Fruit fly (Drosophila melanogaster): ENCODE data around the gene CG16736.

The CG16736 gene

DNA sequence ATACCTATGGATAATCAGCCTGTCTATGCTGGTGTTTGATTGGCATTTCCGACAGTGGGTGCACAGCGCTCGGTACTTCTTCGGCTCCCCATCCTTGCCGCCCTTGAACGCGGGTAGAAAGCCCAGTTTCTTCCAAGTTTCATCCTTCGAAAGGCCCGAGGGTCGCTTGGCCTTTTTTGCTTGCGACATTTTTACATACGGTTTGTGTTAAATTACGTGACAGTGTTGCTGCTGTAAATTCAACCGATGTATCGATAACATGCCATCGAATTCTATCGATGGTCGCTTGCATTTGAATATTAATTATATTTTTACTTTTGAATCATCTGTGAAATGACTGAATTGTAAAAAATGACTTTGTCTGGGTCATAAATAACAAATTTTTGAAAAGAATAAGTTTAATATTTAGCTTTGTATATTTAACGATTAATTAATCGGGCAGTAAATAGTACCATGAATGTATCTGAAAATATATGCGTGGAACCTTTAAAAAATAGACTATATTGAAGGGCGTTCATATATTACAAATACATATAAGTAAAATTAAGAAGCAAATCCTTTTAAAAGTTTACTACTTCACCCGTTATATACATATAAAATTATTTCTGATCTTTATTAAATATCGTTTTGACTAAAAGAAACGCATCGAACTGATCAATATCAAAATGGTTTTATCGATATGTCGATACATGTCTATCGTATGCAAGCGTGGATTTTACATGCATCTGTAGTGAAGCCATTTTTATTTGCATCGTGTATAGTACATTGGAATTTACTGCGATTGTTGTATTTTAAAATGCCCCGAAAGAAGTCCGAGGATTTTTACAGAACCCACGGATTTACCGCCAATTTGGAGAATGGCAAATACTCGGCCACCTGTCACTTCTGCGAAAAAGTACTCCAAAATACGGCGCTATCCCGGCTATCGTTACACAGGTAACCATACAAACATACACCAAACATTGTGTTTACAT is 1.0 kb upstream of the CG16736 start, which contains the start of the genes Ibf2 and Ibf1:
Gene Ibf2 (minus strand): TSS at position 250 of the 974 bp plus-strand sequence.
Gene Ibf1 (plus strand): TSS at position 713 of the 974 bp plus-strand sequence.
- no peak for TF ChIP-seq cic (GFP tag; optimal IDR thresholded peaks at IDR 0.05)
- no peak for TF ChIP-seq ovo (GFP tag; optimal IDR thresholded peaks at IDR 0.05)
- no peak for TF ChIP-seq CG5204 (GFP tag; optimal IDR thresholded peaks at IDR 0.05)
- no peak for TF ChIP-seq Crg-1 (GFP tag; optimal IDR thresholded peaks at IDR 0.05)
- no peak for TF ChIP-seq toe (GFP tag; optimal IDR thresholded peaks at IDR 0.05)
- no peak for TF ChIP-seq CG11617 (GFP tag; optimal IDR thresholded peaks at IDR 0.05)
- no peak for TF ChIP-seq kay (GFP tag; ENCODE audit: borderline replicate concordance)
- no peak for TF ChIP-seq pad (GFP tag; optimal IDR thresholded peaks at IDR 0.05)
- no peak for TF ChIP-seq CG7045 (GFP tag; optimal IDR thresholded peaks at IDR 0.05)
- no peak for TF ChIP-seq bab1 (GFP tag; optimal IDR thresholded peaks at IDR 0.05)

DNA sequence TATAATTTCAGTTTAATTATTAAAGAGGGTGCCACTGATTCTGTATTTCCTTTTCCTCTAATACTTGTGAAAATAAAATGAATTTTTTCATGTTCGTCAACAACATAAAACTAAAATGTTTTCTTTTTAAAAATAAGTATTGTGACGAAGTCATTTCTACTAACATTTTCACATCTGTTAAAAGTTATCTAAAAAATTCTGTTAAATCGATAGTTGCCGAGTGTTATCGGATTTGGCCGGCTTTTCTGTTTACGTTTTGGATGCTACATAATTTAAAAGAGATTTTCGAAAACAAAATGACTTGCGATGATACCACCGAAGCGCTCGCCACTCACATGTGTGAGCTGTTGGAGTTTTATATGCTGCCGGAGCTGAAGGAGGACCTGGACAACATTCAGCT is 2.7 kb downstream of the CG16736 start, which contains the start of gene CG16734:
Gene CG16734 (plus strand): TSS at position 255 of the 400 bp plus-strand sequence.
- TF ChIP-seq Mnt (GFP tag; optimal IDR thresholded peaks at IDR 0.05), result no peak
- TF ChIP-seq toe (GFP tag; optimal IDR thresholded peaks at IDR 0.05), result no peak
- no peak for TF ChIP-seq pad (GFP tag; optimal IDR thresholded peaks at IDR 0.05)
- no peak for TF ChIP-seq cnc (optimal IDR thresholded peaks at IDR 0.05)
- no peak for TF ChIP-seq CG33017 (tag; optimal IDR thresholded peaks at IDR 0.05)
- TF ChIP-seq Clk (GFP tag; optimal IDR thresholded peaks at IDR 0.05), result no peak
- TF ChIP-seq cic (GFP tag; optimal IDR thresholded peaks at IDR 0.05), result no peak
- TF ChIP-seq CG7045 (GFP tag; optimal IDR thresholded peaks at IDR 0.05), result no peak
- no peak for TF ChIP-seq Crg-1 (GFP tag; optimal IDR thresholded peaks at IDR 0.05)
- no peak for TF ChIP-seq CG12768 (GFP tag; optimal IDR thresholded peaks at IDR 0.05)
- TF ChIP-seq CG14711 (tag; optimal IDR thresholded peaks at IDR 0.05), result no peak
- TF ChIP-seq CG11617 (GFP tag; optimal IDR thresholded peaks at IDR 0.05), result no peak
- no peak for TF ChIP-seq kay (GFP tag; ENCODE audit: borderline replicate concordance)
- TF ChIP-seq Hr96 (GFP tag; optimal IDR thresholded peaks at IDR 0.05), result no peak
- TF ChIP-seq bab1 (GFP tag; optimal IDR thresholded peaks at IDR 0.05), result no peak
- no peak for TF ChIP-seq CG7101 (tag; optimal IDR thresholded peaks at IDR 0.05)
- no peak for TF ChIP-seq CG5204 (GFP tag; optimal IDR thresholded peaks at IDR 0.05)
- no peak for TF ChIP-seq ovo (GFP tag; optimal IDR thresholded peaks at IDR 0.05)
- no peak for TF ChIP-seq tj (GFP tag; optimal IDR thresholded peaks at IDR 0.05)
- no peak for TF ChIP-seq CG1620 (GFP tag; optimal IDR thresholded peaks at IDR 0.05)

DNA sequence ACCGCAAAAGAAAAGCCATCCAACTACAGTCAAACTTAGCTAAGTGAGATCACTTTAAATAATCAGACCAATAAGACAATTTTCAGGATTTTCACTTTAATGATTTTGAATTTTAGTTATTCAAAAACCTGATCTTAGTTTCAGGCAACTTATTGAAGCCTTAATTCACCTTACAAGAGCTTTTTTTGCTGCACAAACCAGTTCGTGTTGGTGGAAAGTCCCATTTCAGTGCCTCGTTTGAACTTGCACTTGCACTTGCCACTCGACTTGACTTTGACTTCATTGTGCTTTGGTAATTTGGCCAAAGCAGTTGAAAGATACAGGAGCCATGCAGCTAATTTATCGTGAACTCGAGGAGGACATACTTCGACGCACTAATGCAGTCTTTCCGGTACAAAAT is 6.0 kb downstream of the CG16736 start, which contains the start of gene St2:
Gene St2 (plus strand): TSS at position 301 of the 400 bp plus-strand sequence.
- no peak for TF ChIP-seq ovo (GFP tag; optimal IDR thresholded peaks at IDR 0.05)
- no peak for TF ChIP-seq kay (GFP tag; ENCODE audit: borderline replicate concordance)
- no peak for TF ChIP-seq pad (GFP tag; optimal IDR thresholded peaks at IDR 0.05)
- TF ChIP-seq cnc (optimal IDR thresholded peaks at IDR 0.05), result no peak
- no peak for TF ChIP-seq CG7045 (GFP tag; optimal IDR thresholded peaks at IDR 0.05)
- TF ChIP-seq CG33017 (tag; optimal IDR thresholded peaks at IDR 0.05), result no peak
- no peak for TF ChIP-seq Crg-1 (GFP tag; optimal IDR thresholded peaks at IDR 0.05)
- TF ChIP-seq cic (GFP tag; optimal IDR thresholded peaks at IDR 0.05), result no peak
- no peak for TF ChIP-seq Clk (GFP tag; optimal IDR thresholded peaks at IDR 0.05)
- TF ChIP-seq bab1 (GFP tag; optimal IDR thresholded peaks at IDR 0.05), result no peak
- TF ChIP-seq CG1620 (GFP tag; optimal IDR thresholded peaks at IDR 0.05), result no peak
- TF ChIP-seq Hr96 (GFP tag; optimal IDR thresholded peaks at IDR 0.05), result no peak
- TF ChIP-seq CG11617 (GFP tag; optimal IDR thresholded peaks at IDR 0.05), result no peak
- TF ChIP-seq tj (GFP tag; optimal IDR thresholded peaks at IDR 0.05), result no peak
- no peak for TF ChIP-seq CG5204 (GFP tag; optimal IDR thresholded peaks at IDR 0.05)

DNA sequence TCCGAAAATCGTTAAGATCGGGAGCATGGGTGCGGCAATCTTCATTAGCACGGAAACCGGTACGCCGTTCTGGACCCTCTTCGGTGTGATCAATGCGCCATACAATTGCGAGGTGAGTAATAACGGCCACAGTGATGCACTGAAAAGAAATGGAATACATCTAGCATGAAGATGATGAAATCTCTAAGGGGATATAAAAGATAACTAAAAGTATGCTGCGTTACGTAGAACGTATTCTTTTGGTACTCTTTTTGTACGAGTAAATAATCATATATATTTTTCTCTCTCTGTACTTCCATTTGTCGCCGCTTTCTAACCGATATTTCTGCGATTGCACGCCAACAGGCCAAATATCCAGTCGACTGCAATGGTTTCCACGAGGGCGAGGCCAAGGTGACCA is 6.6 kb downstream of the CG16736 start:
- TF ChIP-seq tj (GFP tag; optimal IDR thresholded peaks at IDR 0.05), result no peak
- no peak for TF ChIP-seq CG33017 (tag; optimal IDR thresholded peaks at IDR 0.05)
- no peak for TF ChIP-seq Crg-1 (GFP tag; optimal IDR thresholded peaks at IDR 0.05)
- no peak for TF ChIP-seq CG1620 (GFP tag; optimal IDR thresholded peaks at IDR 0.05)
- TF ChIP-seq kay (GFP tag; ENCODE audit: borderline replicate concordance), result no peak
- TF ChIP-seq cnc (optimal IDR thresholded peaks at IDR 0.05), result no peak
- TF ChIP-seq cic (GFP tag; optimal IDR thresholded peaks at IDR 0.05), result no peak
- no peak for TF ChIP-seq CG7045 (GFP tag; optimal IDR thresholded peaks at IDR 0.05)
- no peak for TF ChIP-seq CG7101 (tag; optimal IDR thresholded peaks at IDR 0.05)
- TF ChIP-seq toe (GFP tag; optimal IDR thresholded peaks at IDR 0.05), result no peak
- TF ChIP-seq ovo (GFP tag; optimal IDR thresholded peaks at IDR 0.05), result no peak
- TF ChIP-seq CG11617 (GFP tag; optimal IDR thresholded peaks at IDR 0.05), result no peak
- no peak for TF ChIP-seq CG5204 (GFP tag; optimal IDR thresholded peaks at IDR 0.05)
- TF ChIP-seq Clk (GFP tag; optimal IDR thresholded peaks at IDR 0.05), result no peak
- TF ChIP-seq CG14711 (tag; optimal IDR thresholded peaks at IDR 0.05), result no peak
- TF ChIP-seq pad (GFP tag; optimal IDR thresholded peaks at IDR 0.05), result no peak

DNA sequence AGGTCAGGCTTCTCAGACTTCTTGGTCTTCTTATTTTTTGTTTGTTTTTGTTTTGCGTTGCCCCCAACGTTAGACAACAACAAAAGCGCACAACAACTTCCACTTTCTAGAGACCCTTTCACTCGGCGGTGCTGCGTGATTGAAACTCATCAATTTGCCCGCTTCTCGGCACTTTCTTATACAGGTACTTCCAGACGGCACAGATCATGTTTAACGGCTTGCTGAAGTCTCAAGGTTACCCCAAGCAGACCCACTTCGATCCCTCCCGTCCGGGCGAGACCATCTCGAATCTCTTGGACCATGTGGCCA is 7.8 kb downstream of the CG16736 start:
- no peak for TF ChIP-seq cic (GFP tag; optimal IDR thresholded peaks at IDR 0.05)
- no peak for TF ChIP-seq Hr96 (GFP tag; optimal IDR thresholded peaks at IDR 0.05)
- TF ChIP-seq pad (GFP tag; optimal IDR thresholded peaks at IDR 0.05), result no peak
- no peak for TF ChIP-seq kay (GFP tag; ENCODE audit: borderline replicate concordance)
- TF ChIP-seq ovo (GFP tag; optimal IDR thresholded peaks at IDR 0.05), result no peak
- no peak for TF ChIP-seq cnc (optimal IDR thresholded peaks at IDR 0.05)
- no peak for TF ChIP-seq CG7101 (tag; optimal IDR thresholded peaks at IDR 0.05)
- no peak for TF ChIP-seq CG7045 (GFP tag; optimal IDR thresholded peaks at IDR 0.05)
- TF ChIP-seq CG11617 (GFP tag; optimal IDR thresholded peaks at IDR 0.05), result no peak
- TF ChIP-seq CG14711 (tag; optimal IDR thresholded peaks at IDR 0.05), result no peak
- TF ChIP-seq tj (GFP tag; optimal IDR thresholded peaks at IDR 0.05), result no peak
- TF ChIP-seq Crg-1 (GFP tag; optimal IDR thresholded peaks at IDR 0.05), result no peak
- no peak for TF ChIP-seq CG33017 (tag; optimal IDR thresholded peaks at IDR 0.05)
- no peak for TF ChIP-seq bab1 (GFP tag; optimal IDR thresholded peaks at IDR 0.05)
- no peak for TF ChIP-seq toe (GFP tag; optimal IDR thresholded peaks at IDR 0.05)
